Worm (Caenorhabditis elegans) whole organism, L3 larva: Measurements from ENCODE around the gene srv-1.

Experiments used
- aly-2 ChIP-seq: fragments of 150-350 bp; optimal IDR thresholded peaks from 2 replicates; lab custom pipeline; 2014; ENCODE audit warnings: missing biosample characterization, missing genetic modification characterization
- ceh-82 ChIP-seq: fragments of 150-350 bp; optimal IDR thresholded peaks from 2 replicates; lab custom pipeline; 2014; ENCODE audit warnings: missing biosample characterization, missing genetic modification characterization
- fkh-10 ChIP-seq: sonication (generic microtip); optimal IDR thresholded peaks from 2 replicates; lab custom pipeline; 2017; ENCODE audit warnings: missing biosample characterization, missing genetic modification reagents, missing genetic modification characterization
- mdl-1 ChIP-seq: fragments of 150-350 bp; optimal IDR thresholded peaks from 2 replicates; lab custom pipeline; 2014; ENCODE audit warnings: missing biosample characterization, missing genetic modification characterization
- snpc-4 ChIP-seq: fragments of 150-350 bp; optimal IDR thresholded peaks from 2 replicates; lab custom pipeline; 2014; ENCODE audit warnings: missing biosample characterization, missing genetic modification characterization
- unc-39 ChIP-seq: sonication (generic microtip); optimal IDR thresholded peaks from 4 replicates; lab custom pipeline; 2017; ENCODE audit warnings: missing biosample characterization, missing genetic modification characterization

DNA sequence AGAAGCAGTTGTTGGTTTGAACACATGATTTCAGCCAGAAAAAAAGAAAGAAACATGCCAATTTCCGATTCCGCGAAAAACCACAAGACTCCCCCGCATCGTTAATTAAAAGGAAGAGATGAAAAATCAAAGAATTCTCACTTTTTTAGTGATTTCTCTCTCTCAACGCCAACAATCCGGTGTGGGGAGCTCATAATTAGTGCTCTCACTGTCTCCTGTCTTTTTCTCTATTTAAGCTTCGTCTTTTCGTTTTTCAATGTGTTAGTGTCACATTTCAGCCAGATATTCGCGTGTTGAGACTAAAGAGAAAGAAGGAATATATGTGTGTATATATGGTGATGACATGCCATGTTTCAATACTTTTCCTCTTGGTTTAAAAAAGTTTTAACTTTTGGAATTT, 23.5 kb downstream of the srv-1 start:
- TF ChIP-seq fkh-10 (GFP tag; lab: Kevin White, UChicago) (no peak), aly-2 (tag; lab: Kevin White, UChicago) (no peak), unc-39 (tag; lab: Kevin White, UChicago) (no peak), mdl-1 (no peak), snpc-4 (tag; lab: Kevin White, UChicago) (no peak), ceh-82 (tag; lab: Kevin White, UChicago) (no peak)
